Worm (Caenorhabditis elegans) whole organism, late embryonic: ENCODE data around the gene C55B6.5.

Source experiments
- K02D7.2 ChIP-seq: sonication (generic microtip); optimal IDR thresholded peaks from 2 replicates; lab custom pipeline; 2017; ENCODE audit warnings: mild to moderate bottlenecking, missing genetic modification characterization, missing compliant biosample characterization
- T23F11.4 ChIP-seq: fragments of 200-800 bp; sonication (Bioruptor generic); optimal IDR thresholded peaks from 2 replicates; lab custom pipeline; 2018; ENCODE audit warnings: mild to moderate bottlenecking, missing genetic modification characterization, missing compliant biosample characterization
- dve-1 ChIP-seq: sonication (generic microtip); optimal IDR thresholded peaks from 2 replicates; lab custom pipeline; 2017; ENCODE audit warnings: antibody characterized with exemption, mild to moderate bottlenecking, missing genetic modification characterization, missing compliant biosample characterization
- fkh-10 ChIP-seq: fragments of 150-350 bp; optimal IDR thresholded peaks from 2 replicates; lab custom pipeline; 2014; ENCODE audit warnings: missing biosample characterization, missing genetic modification reagents, missing genetic modification characterization
- hlh-13 ChIP-seq: fragments of 200-800 bp; sonication (Bioruptor generic); optimal IDR thresholded peaks from 2 replicates; lab custom pipeline; 2018; ENCODE audit warnings: mild to moderate bottlenecking, missing genetic modification characterization, missing compliant biosample characterization
- hlh-30 ChIP-seq: sonication (generic microtip); optimal IDR thresholded peaks from 2 replicates; lab custom pipeline; 2017; ENCODE audit warnings: antibody characterized with exemption, missing genetic modification characterization, missing compliant biosample characterization; ENCODE audit not compliant: insufficient read depth
- nhr-11 ChIP-seq: fragments of 150-350 bp; optimal IDR thresholded peaks from 2 replicates; lab custom pipeline; 2014; ENCODE audit warnings: missing biosample characterization, missing genetic modification characterization
- pax-1 ChIP-seq: fragments of 150-350 bp; optimal IDR thresholded peaks from 2 replicates; lab custom pipeline; 2014; ENCODE audit warnings: missing biosample characterization, missing genetic modification characterization
- rnt-1 ChIP-seq: sonication (generic microtip); optimal IDR thresholded peaks from 2 replicates; lab custom pipeline; 2016; ENCODE audit warnings: missing genetic modification characterization, missing compliant biosample characterization
- tbx-2 ChIP-seq: sonication (generic microtip); optimal IDR thresholded peaks from 2 replicates; lab custom pipeline; 2016; ENCODE audit warnings: missing genetic modification characterization, missing compliant biosample characterization
- unc-55 ChIP-seq: sonication (generic microtip); optimal IDR thresholded peaks from 2 replicates; lab custom pipeline; 2017; ENCODE audit warnings: missing biosample characterization, missing genetic modification reagents, missing genetic modification characterization

DNA sequence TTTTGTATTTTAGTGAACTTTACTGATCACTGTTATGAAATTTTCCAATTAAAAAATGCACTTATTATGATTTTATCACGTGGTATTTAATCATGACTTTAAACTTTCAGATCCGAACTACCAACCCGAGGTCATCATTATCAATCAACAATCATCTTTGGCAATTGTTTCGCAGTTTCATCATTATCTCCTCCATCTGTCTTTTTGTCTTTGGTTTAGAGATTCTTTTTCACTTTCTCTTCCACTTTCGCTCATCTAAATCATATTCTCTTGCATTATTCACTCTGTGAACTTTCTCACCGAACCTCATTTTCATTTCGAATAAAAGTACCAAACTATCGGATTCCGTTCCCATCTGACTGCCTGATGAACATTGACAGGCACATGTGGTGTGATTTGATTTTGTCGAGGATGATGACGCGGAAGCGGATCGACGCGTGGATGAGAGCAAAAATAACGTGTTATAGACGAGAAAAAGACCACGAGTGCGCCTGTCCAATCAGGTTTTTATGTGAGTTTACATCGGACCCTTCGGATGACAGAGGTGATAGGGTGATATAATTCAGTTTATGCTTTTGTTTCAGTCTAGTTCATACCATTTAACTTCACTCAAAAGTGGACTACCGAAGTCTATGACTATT, 5.5 kb upstream of the C55B6.5 start:
- no peak for TF ChIP-seq dve-1
- TF ChIP-seq K02D7.2, result no peak
- TF ChIP-seq rnt-1 (tag; lab: Kevin White, UChicago), result no peak
- no peak for TF ChIP-seq hlh-13
- no peak for TF ChIP-seq fkh-10 (GFP tag; lab: Kevin White, UChicago)
- no peak for TF ChIP-seq nhr-11 (tag; lab: Kevin White, UChicago)
- no peak for TF ChIP-seq pax-1
- TF ChIP-seq tbx-2 (tag; lab: Kevin White, UChicago), result no peak
- TF ChIP-seq T23F11.4 (GFP tag; lab: Kevin White, UChicago), result no peak
- peak; percentile 46 for TF ChIP-seq unc-55 (GFP tag; lab: Kevin White, UChicago)
- TF ChIP-seq hlh-30 (tag; lab: Kevin White, UChicago), result no peak
